Fruit fly (Drosophila melanogaster) Kc167 (cell line): ENCODE measurements around the gene CG3652.

Experiments used
- h ChIP-seq: fragments of >200 bp; optimal IDR thresholded peaks from 3 replicates; lab custom pipeline; 2018; ENCODE audit warnings: missing external identifiers
- psq ChIP-seq: fragments of >200 bp; optimal IDR thresholded peaks from 2 replicates; lab custom pipeline; 2017; ENCODE audit warnings: missing external identifiers

- TF ChIP-seq h (lab: Kevin White, UChicago) (no peak), psq (lab: Kevin White, UChicago) (no peak)
Observed at dm6 chr2L:4389405-4390115, 4.1 kb downstream of the CG3652 start.
